Fruit fly (Drosophila melanogaster) whole organism, embryonic: Measurements from ENCODE around the gene mRpL30.

Source experiments
- Adf1 ChIP-seq: fragments of 200-800 bp; sonication (Bioruptor generic); IDR thresholded peaks from 2 replicates; pipeline ENCODE4 v1.3.6; 2022; ENCODE audit warnings: missing biosample characterization, missing genetic modification characterization
- Atf6 ChIP-seq: fragments of 200-800 bp; sonication (Bioruptor generic); IDR thresholded peaks from 2 replicates; pipeline ENCODE4 v1.3.6; 2022; ENCODE audit warnings: missing biosample characterization, missing genetic modification characterization
- B-H1 ChIP-seq: fragments of 200-800 bp; sonication (Bioruptor generic); IDR thresholded peaks from 3 replicates; pipeline ENCODE4 v1.3.6; 2022; ENCODE audit warnings: missing biosample characterization, missing genetic modification characterization
- CG10147 ChIP-seq: fragments of 200-800 bp; sonication (Bioruptor generic); optimal IDR thresholded peaks from 2 replicates; lab custom pipeline; 2019; ENCODE audit warnings: missing biosample characterization, mild to moderate bottlenecking, missing genetic modification characterization, moderate library complexity
- CG11456 ChIP-seq: fragments of 200-800 bp; sonication (Bioruptor generic); IDR thresholded peaks from 3 replicates; pipeline ENCODE4 v1.3.6; 2022; ENCODE audit warnings: missing biosample characterization, missing genetic modification characterization
- CG12071 ChIP-seq: fragments of 200-800 bp; sonication (Bioruptor generic); optimal IDR thresholded peaks from 3 replicates; lab custom pipeline; 2018; ENCODE audit warnings: missing biosample characterization, mild to moderate bottlenecking, missing genetic modification characterization
- CG13123 ChIP-seq: fragments of 200-800 bp; sonication (Bioruptor generic); optimal IDR thresholded peaks from 2 replicates; lab custom pipeline; 2016; ENCODE audit warnings: missing biosample characterization, missing genetic modification characterization
- CG15514 ChIP-seq: fragments of 200-800 bp; sonication (Bioruptor generic); optimal IDR thresholded peaks from 3 replicates; lab custom pipeline; 2017; ENCODE audit warnings: missing biosample characterization, missing genetic modification characterization, mild to moderate bottlenecking, moderate library complexity, missing genetic modification reagents
- CG16815 ChIP-seq: fragments of 200-800 bp; sonication (Bioruptor generic); optimal IDR thresholded peaks from 3 replicates; lab custom pipeline; 2017; ENCODE audit warnings: missing biosample characterization, mild to moderate bottlenecking, missing genetic modification characterization
- CG17912 ChIP-seq: fragments of 200-800 bp; sonication (Bioruptor generic); optimal IDR thresholded peaks from 2 replicates; lab custom pipeline; 2018; ENCODE audit warnings: missing biosample characterization, mild to moderate bottlenecking, missing genetic modification characterization
- CG18476 ChIP-seq: fragments of 200-800 bp; sonication (Bioruptor generic); optimal IDR thresholded peaks from 2 replicates; lab custom pipeline; 2016; ENCODE audit warnings: missing biosample characterization, mild to moderate bottlenecking, missing genetic modification characterization
- CG18764 ChIP-seq: fragments of 200-800 bp; sonication (Bioruptor generic); optimal IDR thresholded peaks from 3 replicates; lab custom pipeline; 2016; ENCODE audit warnings: missing biosample characterization, missing genetic modification characterization
- CG2202 ChIP-seq: fragments of 200-800 bp; sonication (Bioruptor generic); optimal IDR thresholded peaks from 2 replicates; lab custom pipeline; 2018; ENCODE audit warnings: missing biosample characterization, mild to moderate bottlenecking, missing genetic modification characterization
- CG33557 ChIP-seq: fragments of 200-800 bp; sonication (Bioruptor generic); optimal IDR thresholded peaks from 2 replicates; lab custom pipeline; 2019; ENCODE audit warnings: missing biosample characterization, mild to moderate bottlenecking, missing genetic modification characterization, moderate library complexity
- CG42726 ChIP-seq: fragments of 200-800 bp; sonication (Bioruptor generic); IDR thresholded peaks from 2 replicates; pipeline ENCODE4 v1.3.6; 2022; ENCODE audit warnings: missing biosample characterization, missing genetic modification characterization; ENCODE audit not compliant: partially characterized antibody
- CG6272 ChIP-seq: fragments of 200-800 bp; sonication (Bioruptor generic); IDR thresholded peaks from 2 replicates; pipeline ENCODE4 v1.3.6; 2022; ENCODE audit warnings: missing biosample characterization, missing genetic modification characterization
- Dad ChIP-seq: fragments of 200-800 bp; sonication (Bioruptor generic); optimal IDR thresholded peaks from 3 replicates; lab custom pipeline; 2016; ENCODE audit warnings: missing biosample characterization, missing genetic modification characterization
- Dref ChIP-seq: fragments of 200-800 bp; sonication (Bioruptor generic); IDR thresholded peaks from 2 replicates; pipeline ENCODE4 v1.3.6; 2022; ENCODE audit warnings: missing biosample characterization, missing genetic modification characterization
- Eip74EF ChIP-seq, 2 experiments: fragments of 200-800 bp in 1 of 2; fragments of >200 bp in 1 of 2; sonication (Bioruptor generic) in 1 of 2; optimal IDR thresholded peaks; 2 replicates each; lab custom pipeline; 2017 to 2019; ENCODE audit warnings: missing biosample characterization in 2 of 2, missing genetic modification characterization in 2 of 2, mild to moderate bottlenecking in 1 of 2, moderate library complexity in 1 of 2
- GATAe ChIP-seq: fragments of 200-800 bp; sonication (Bioruptor generic); conservative IDR thresholded peaks from 2 replicates; pipeline ENCODE4 v1.3.6; 2022; ENCODE audit warnings: missing biosample characterization, missing genetic modification characterization
- Gug ChIP-seq: fragments of 200-800 bp; sonication (Bioruptor generic); IDR thresholded peaks from 4 replicates; pipeline ENCODE4 v1.3.6; 2022; ENCODE audit warnings: missing biosample characterization, missing genetic modification characterization
- Hey ChIP-seq: fragments of 200-800 bp; sonication (Bioruptor generic); optimal IDR thresholded peaks from 3 replicates; lab custom pipeline; 2018; ENCODE audit warnings: missing biosample characterization, mild to moderate bottlenecking, missing genetic modification characterization
- MTF-1 ChIP-seq: fragments of 200-800 bp; sonication (Bioruptor generic); optimal IDR thresholded peaks from 2 replicates; lab custom pipeline; 2018; ENCODE audit warnings: missing biosample characterization, mild to moderate bottlenecking, missing genetic modification characterization, borderline replicate concordance
- Mrtf ChIP-seq: fragments of 200-800 bp; sonication (Bioruptor generic); IDR thresholded peaks from 3 replicates; pipeline ENCODE4 v1.3.6; 2022; ENCODE audit warnings: missing biosample characterization, missing genetic modification characterization
- NfI ChIP-seq: fragments of 200-800 bp; sonication (Bioruptor generic); optimal IDR thresholded peaks from 3 replicates; lab custom pipeline; 2018; ENCODE audit warnings: missing biosample characterization, mild to moderate bottlenecking, missing genetic modification characterization, moderate library complexity
- Sry-β ChIP-seq: fragments of 200-800 bp; sonication (Bioruptor generic); optimal IDR thresholded peaks from 2 replicates; lab custom pipeline; 2018; ENCODE audit warnings: missing biosample characterization, mild to moderate bottlenecking, missing genetic modification characterization, moderate library complexity
- Taf1 ChIP-seq: fragments of 200-800 bp; sonication (Bioruptor generic); IDR thresholded peaks from 2 replicates; pipeline ENCODE4 v1.3.6; 2022; ENCODE audit warnings: missing biosample characterization, missing genetic modification characterization
- Xbp1 ChIP-seq: fragments of 200-800 bp; sonication (Bioruptor generic); optimal IDR thresholded peaks from 3 replicates; lab custom pipeline; 2016; ENCODE audit warnings: missing biosample characterization, mild to moderate bottlenecking, missing genetic modification characterization
- ap ChIP-seq: fragments of 200-800 bp; sonication (Bioruptor generic); IDR thresholded peaks from 2 replicates; pipeline ENCODE4 v1.3.6; 2022; ENCODE audit warnings: missing biosample characterization, missing genetic modification characterization
- ase ChIP-seq: fragments of 200-800 bp; sonication (Bioruptor generic); IDR thresholded peaks from 3 replicates; pipeline ENCODE4 v1.3.6; 2022; ENCODE audit warnings: missing biosample characterization, missing genetic modification characterization
- chinmo ChIP-seq: fragments of 200-800 bp; sonication (Bioruptor generic); IDR thresholded peaks from 4 replicates; pipeline ENCODE4 v1.3.6; 2022; ENCODE audit warnings: missing biosample characterization, missing genetic modification characterization; ENCODE audit not compliant: partially characterized antibody
- ewg ChIP-seq: fragments of 200-800 bp; sonication (Bioruptor generic); optimal IDR thresholded peaks from 3 replicates; lab custom pipeline; 2017; ENCODE audit warnings: mild to moderate bottlenecking, missing biosample characterization, missing genetic modification reagents, missing genetic modification characterization
- fd64A ChIP-seq: fragments of 200-800 bp; sonication (Bioruptor generic); optimal IDR thresholded peaks from 3 replicates; lab custom pipeline; 2018; ENCODE audit warnings: missing biosample characterization, mild to moderate bottlenecking, missing genetic modification characterization
- gfzf ChIP-seq: fragments of 200-800 bp; sonication (Bioruptor generic); optimal IDR thresholded peaks from 2 replicates; lab custom pipeline; 2016; ENCODE audit warnings: missing biosample characterization, mild to moderate bottlenecking, missing genetic modification characterization, moderate library complexity
- gt ChIP-seq: fragments of 200-800 bp; sonication (Bioruptor generic); IDR thresholded peaks from 2 replicates; pipeline ENCODE4 v1.3.6; 2022; ENCODE audit warnings: missing biosample characterization, missing genetic modification characterization
- lmd ChIP-seq: fragments of 200-800 bp; sonication (Bioruptor generic); IDR thresholded peaks from 2 replicates; pipeline ENCODE4 v1.3.6; 2022; ENCODE audit warnings: missing biosample characterization, missing genetic modification characterization
- mld ChIP-seq: fragments of 200-800 bp; sonication (Bioruptor generic); IDR thresholded peaks from 3 replicates; pipeline ENCODE4 v1.3.6; 2022; ENCODE audit warnings: missing biosample characterization, missing genetic modification characterization; ENCODE audit not compliant: partially characterized antibody
- nerfin-1 ChIP-seq: fragments of 200-800 bp; sonication (Bioruptor generic); optimal IDR thresholded peaks from 3 replicates; lab custom pipeline; 2019; ENCODE audit warnings: missing biosample characterization, mild to moderate bottlenecking, missing genetic modification characterization, moderate library complexity
- oc ChIP-seq: fragments of 200-800 bp; sonication (Bioruptor generic); optimal IDR thresholded peaks from 2 replicates; lab custom pipeline; 2018; ENCODE audit warnings: missing biosample characterization, mild to moderate bottlenecking, missing genetic modification characterization, moderate library complexity
- odd ChIP-seq: fragments of 200-800 bp; sonication (Bioruptor generic); optimal IDR thresholded peaks from 2 replicates; lab custom pipeline; 2017; ENCODE audit warnings: missing biosample characterization, mild to moderate bottlenecking, missing genetic modification characterization
- p53 ChIP-seq: fragments of 200-800 bp; sonication (Bioruptor generic); optimal IDR thresholded peaks from 2 replicates; lab custom pipeline; 2016; ENCODE audit warnings: missing biosample characterization, missing genetic modification characterization
- pnt ChIP-seq: fragments of 200-800 bp; sonication (Bioruptor generic); optimal IDR thresholded peaks from 3 replicates; lab custom pipeline; 2016; ENCODE audit warnings: missing biosample characterization, missing genetic modification characterization
- prd ChIP-seq, 3 experiments: fragments of >200 bp in 2 of 3; fragments of 200-800 bp in 1 of 3; sonication (Bioruptor generic) in 1 of 3; optimal IDR thresholded peaks in 2 of 3; IDR thresholded peaks in 1 of 3; 2 replicates in 2 of 3; 3 replicates in 1 of 3; pipeline versions ENCODE4 v1.3.6 to Lab custom; 2017 to 2022; ENCODE audit warnings: missing biosample characterization in 1 of 3, missing genetic modification characterization in 1 of 3
- ranshi ChIP-seq: fragments of 200-800 bp; sonication (Bioruptor generic); IDR thresholded peaks from 2 replicates; pipeline ENCODE4 v1.3.6; 2022; ENCODE audit warnings: missing biosample characterization, missing genetic modification characterization
- scrt ChIP-seq: fragments of 200-800 bp; sonication (Bioruptor generic); optimal IDR thresholded peaks from 2 replicates; lab custom pipeline; 2018; ENCODE audit warnings: missing biosample characterization, mild to moderate bottlenecking, missing genetic modification characterization, moderate library complexity
- sd ChIP-seq: fragments of 200-800 bp; sonication (Bioruptor generic); optimal IDR thresholded peaks from 3 replicates; lab custom pipeline; 2018; ENCODE audit warnings: missing biosample characterization, mild to moderate bottlenecking, missing genetic modification characterization, moderate library complexity
- seq ChIP-seq: fragments of 200-800 bp; sonication (Bioruptor generic); IDR thresholded peaks from 2 replicates; pipeline ENCODE4 v1.3.6; 2022; ENCODE audit warnings: missing biosample characterization, missing genetic modification characterization
- slou ChIP-seq: fragments of 200-800 bp; sonication (Bioruptor generic); optimal IDR thresholded peaks from 3 replicates; lab custom pipeline; 2016; ENCODE audit warnings: missing biosample characterization, missing genetic modification characterization
- zen2 ChIP-seq: fragments of 200-800 bp; sonication (Bioruptor generic); IDR thresholded peaks from 3 replicates; pipeline ENCODE4 v1.3.6; 2022; ENCODE audit warnings: missing biosample characterization, missing genetic modification characterization; ENCODE audit not compliant: partially characterized antibody

Gene mRpL30

dm6 chrX:4647316-4648046, at the start of gene mRpL30, which contains the start of gene HLH4C (continued):
- TF ChIP-seq Adf1 (GFP tag; lab: Robert Waterston, UW), result no peak
- no peak for TF ChIP-seq Eip74EF (GFP tag; optimal IDR thresholded peaks at IDR 0.05; lab: Kevin White, UChicago)
- no peak for TF ChIP-seq Atf6
- TF ChIP-seq pnt (GFP tag; lab: Kevin White, UChicago), result no peak
- TF ChIP-seq p53 (GFP tag; lab: Kevin White, UChicago), result no peak
- no peak for TF ChIP-seq CG18764 (GFP tag; lab: Kevin White, UChicago)
- TF ChIP-seq Dad (GFP tag; lab: Kevin White, UChicago), result no peak
- TF ChIP-seq gfzf (GFP tag; lab: Kevin White, UChicago), result no peak
- no peak for TF ChIP-seq Xbp1 (GFP tag; lab: Kevin White, UChicago)
- TF ChIP-seq gt (GFP tag; lab: Robert Waterston, UW), result no peak
- TF ChIP-seq Sry-β (GFP tag; lab: Kevin White, UChicago), result no peak
- peak; percentile 98 for TF ChIP-seq mld (GFP tag; lab: Robert Waterston, UW)
- TF ChIP-seq oc, result no peak
- no peak for TF ChIP-seq fd64A
- peak; percentile 91 for TF ChIP-seq zen2 (GFP tag; lab: Robert Waterston, UW)
- TF ChIP-seq prd (optimal IDR thresholded peaks at IDR 0.05; lab: Kevin White, UChicago), result no peak
- TF ChIP-seq prd (GFP tag; IDR thresholded peaks at IDR 0.05; lab: Robert Waterston, UW), result no peak
- no peak for TF ChIP-seq B-H1 (GFP tag; lab: Robert Waterston, UW)
- TF ChIP-seq ase (GFP tag; lab: Robert Waterston, UW), result no peak
- no peak for TF ChIP-seq Hey (tag; lab: Kevin White, UChicago)
- no peak for TF ChIP-seq CG33557 (GFP tag; lab: Kevin White, UChicago)
- no peak for TF ChIP-seq CG42726 (GFP tag; lab: Robert Waterston, UW)
- TF ChIP-seq chinmo (GFP tag; lab: Robert Waterston, UW), result peak; percentile 96
- no peak for TF ChIP-seq CG16815
- no peak for TF ChIP-seq Gug (GFP tag; lab: Robert Waterston, UW)
- peak; percentile 68 for TF ChIP-seq Dref (GFP tag; lab: Robert Waterston, UW)
- no peak for TF ChIP-seq NfI (GFP tag; lab: Kevin White, UChicago)
- TF ChIP-seq slou (GFP tag; lab: Kevin White, UChicago), result no peak
- TF ChIP-seq ranshi (GFP tag; lab: Robert Waterston, UW), result no peak
- TF ChIP-seq seq (GFP tag; lab: Robert Waterston, UW), result peak; percentile 61; the same call in 1 of the 2 replicates
- no peak for TF ChIP-seq CG18476 (GFP tag; lab: Kevin White, UChicago)
- no peak for TF ChIP-seq CG17912 (GFP tag; lab: Kevin White, UChicago)
- TF ChIP-seq CG13123 (GFP tag; lab: Kevin White, UChicago), result no peak
- TF ChIP-seq CG2202, result no peak
- no peak for TF ChIP-seq GATAe
- TF ChIP-seq CG6272 (GFP tag; lab: Robert Waterston, UW), result no peak
- no peak for TF ChIP-seq sd (tag; lab: Kevin White, UChicago)
- no peak for TF ChIP-seq CG15514 (GFP tag; lab: Kevin White, UChicago)
- TF ChIP-seq CG10147 (GFP tag; lab: Kevin White, UChicago), result no peak
- TF ChIP-seq Mrtf (GFP tag; lab: Robert Waterston, UW), result no peak
- no peak for TF ChIP-seq scrt (GFP tag; lab: Kevin White, UChicago)
- no peak for TF ChIP-seq lmd
- TF ChIP-seq Taf1 (GFP tag; lab: Robert Waterston, UW), result no peak
- TF ChIP-seq ewg (GFP tag; lab: Kevin White, UChicago), result no peak
- no peak for TF ChIP-seq CG12071 (GFP tag; lab: Kevin White, UChicago)
- no peak for TF ChIP-seq nerfin-1 (tag; lab: Kevin White, UChicago)
- TF ChIP-seq CG11456, result no peak
- TF ChIP-seq odd, result no peak
- no peak for TF ChIP-seq MTF-1
- TF ChIP-seq ap (GFP tag; lab: Robert Waterston, UW), result no peak
